Worm (Caenorhabditis elegans) whole organism, mixed stage, embryonic: ENCODE measurements around the gene vit-5.

ENCODE experiments used
- M03D4.4 ChIP-seq: sonication (generic microtip); optimal IDR thresholded peaks from 2 replicates; lab custom pipeline; 2017; ENCODE audit warnings: mild to moderate bottlenecking, missing genetic modification characterization, missing compliant biosample characterization
- bed-3 ChIP-seq: fragments of 200-800 bp; sonication (Bioruptor generic); optimal IDR thresholded peaks from 3 replicates; lab custom pipeline; 2018; ENCODE audit warnings: mild to moderate bottlenecking, missing genetic modification characterization, moderate library complexity, missing compliant biosample characterization
- blmp-1 ChIP-seq: fragments of 150-350 bp; optimal IDR thresholded peaks from 2 replicates; lab custom pipeline; 2014; ENCODE audit warnings: missing biosample characterization, missing genetic modification characterization
- ceh-39 ChIP-seq: fragments of 150-350 bp; optimal IDR thresholded peaks from 2 replicates; lab custom pipeline; 2014; ENCODE audit warnings: missing biosample characterization, missing genetic modification characterization
- ceh-43 ChIP-seq: fragments of 200-800 bp; sonication (Bioruptor generic); optimal IDR thresholded peaks from 2 replicates; lab custom pipeline; 2018; ENCODE audit warnings: mild to moderate bottlenecking, missing genetic modification characterization, moderate library complexity, missing compliant biosample characterization
- ceh-83 ChIP-seq: fragments of 200-800 bp; sonication (Bioruptor generic); optimal IDR thresholded peaks from 2 replicates; lab custom pipeline; 2018; ENCODE audit warnings: mild to moderate bottlenecking, missing genetic modification characterization, missing compliant biosample characterization
- ces-1 ChIP-seq: fragments of 150-350 bp; optimal IDR thresholded peaks from 2 replicates; lab custom pipeline; 2014; ENCODE audit warnings: missing biosample characterization, missing genetic modification reagents, missing genetic modification characterization
- cnd-1 ChIP-seq: fragments of 200-800 bp; sonication (Bioruptor generic); optimal IDR thresholded peaks from 2 replicates; lab custom pipeline; 2018; ENCODE audit warnings: mild to moderate bottlenecking, missing genetic modification characterization, missing compliant biosample characterization
- drap-1 ChIP-seq: fragments of 200-800 bp; sonication (Bioruptor generic); optimal IDR thresholded peaks from 3 replicates; lab custom pipeline; 2018; ENCODE audit warnings: mild to moderate bottlenecking, missing genetic modification characterization, missing compliant biosample characterization
- elt-1 ChIP-seq: sonication (generic microtip); optimal IDR thresholded peaks from 2 replicates; lab custom pipeline; 2017; ENCODE audit warnings: missing genetic modification characterization, mild to moderate bottlenecking, missing compliant biosample characterization, antibody characterized with exemption, moderate library complexity, borderline replicate concordance; ENCODE audit not compliant: insufficient read depth
- elt-3 ChIP-seq: fragments of 150-350 bp; optimal IDR thresholded peaks from 2 replicates; lab custom pipeline; 2014; ENCODE audit warnings: missing biosample characterization, missing genetic modification characterization
- flh-1 ChIP-seq: fragments of 200-800 bp; sonication (Bioruptor generic); optimal IDR thresholded peaks from 2 replicates; lab custom pipeline; 2018; ENCODE audit warnings: mild to moderate bottlenecking, missing genetic modification characterization, moderate library complexity, missing compliant biosample characterization
- ham-2 ChIP-seq: fragments of 200-800 bp; sonication (Bioruptor generic); optimal IDR thresholded peaks from 2 replicates; lab custom pipeline; 2018; ENCODE audit warnings: mild to moderate bottlenecking, missing genetic modification characterization, missing compliant biosample characterization
- hlh-1 ChIP-seq: fragments of 150-350 bp; optimal IDR thresholded peaks from 2 replicates; lab custom pipeline; 2014; ENCODE audit warnings: missing biosample characterization, missing genetic modification reagents, missing genetic modification characterization
- lin-13 ChIP-seq: fragments of 150-350 bp; optimal IDR thresholded peaks from 2 replicates; lab custom pipeline; 2014; ENCODE audit warnings: missing biosample characterization, missing genetic modification characterization
- lin-32 ChIP-seq: fragments of 200-800 bp; sonication (Bioruptor generic); optimal IDR thresholded peaks from 2 replicates; lab custom pipeline; 2018; ENCODE audit warnings: mild to moderate bottlenecking, missing genetic modification characterization, missing compliant biosample characterization
- lsy-2 ChIP-seq: fragments of 150-350 bp; optimal IDR thresholded peaks from 2 replicates; lab custom pipeline; 2014; ENCODE audit warnings: missing biosample characterization, missing genetic modification characterization
- mab-5 ChIP-seq: fragments of 150-350 bp; optimal IDR thresholded peaks from 2 replicates; lab custom pipeline; 2014; ENCODE audit warnings: missing biosample characterization, missing genetic modification characterization
- mep-1 ChIP-seq: fragments of 150-350 bp; optimal IDR thresholded peaks from 2 replicates; lab custom pipeline; 2017; ENCODE audit warnings: missing biosample characterization, missing genetic modification reagents, missing genetic modification characterization, inconsistent platforms
- mls-2 ChIP-seq: sonication (generic microtip); optimal IDR thresholded peaks from 2 replicates; lab custom pipeline; 2016; ENCODE audit warnings: mild to moderate bottlenecking, missing genetic modification characterization, moderate library complexity, missing compliant biosample characterization
- nhr-12 ChIP-seq: fragments of 150-350 bp; optimal IDR thresholded peaks from 2 replicates; lab custom pipeline; 2014; ENCODE audit warnings: missing biosample characterization, missing genetic modification characterization
- nhr-237 ChIP-seq: fragments of 150-350 bp; optimal IDR thresholded peaks from 2 replicates; lab custom pipeline; 2014; ENCODE audit warnings: missing biosample characterization, missing genetic modification characterization
- nhr-28 ChIP-seq: fragments of 150-350 bp; optimal IDR thresholded peaks from 2 replicates; lab custom pipeline; 2014; ENCODE audit warnings: missing biosample characterization, missing genetic modification characterization
- nhr-76 ChIP-seq: sonication (generic microtip); optimal IDR thresholded peaks from 2 replicates; lab custom pipeline; 2017; ENCODE audit warnings: missing biosample characterization, missing genetic modification characterization
- pha-4 ChIP-seq: fragments of 150-350 bp; optimal IDR thresholded peaks from 2 replicates; lab custom pipeline; 2018; ENCODE audit warnings: missing biosample characterization, missing genetic modification reagents, missing genetic modification characterization
- sem-2 ChIP-seq: fragments of 200-800 bp; sonication (Bioruptor generic); optimal IDR thresholded peaks from 2 replicates; lab custom pipeline; 2018; ENCODE audit warnings: mild to moderate bottlenecking, missing genetic modification characterization, missing compliant biosample characterization
- snpc-4 ChIP-seq: fragments of 150-350 bp; optimal IDR thresholded peaks from 2 replicates; lab custom pipeline; 2014; ENCODE audit warnings: missing biosample characterization, missing genetic modification characterization
- sptf-1 ChIP-seq: sonication (generic microtip); optimal IDR thresholded peaks from 2 replicates; lab custom pipeline; 2017; ENCODE audit warnings: mild to moderate bottlenecking, missing genetic modification characterization, moderate library complexity, missing compliant biosample characterization
- tbx-8 ChIP-seq: fragments of 200-800 bp; sonication (Bioruptor generic); optimal IDR thresholded peaks from 2 replicates; lab custom pipeline; 2018; ENCODE audit warnings: mild to moderate bottlenecking, missing genetic modification characterization, moderate library complexity, missing compliant biosample characterization
- unc-120 ChIP-seq: sonication (generic microtip); optimal IDR thresholded peaks from 2 replicates; lab custom pipeline; 2017; ENCODE audit warnings: missing genetic modification characterization, missing compliant biosample characterization; ENCODE audit not compliant: poor library complexity, severe bottlenecking
- unc-39 ChIP-seq: fragments of 150-350 bp; optimal IDR thresholded peaks from 2 replicates; lab custom pipeline; 2014; ENCODE audit warnings: missing biosample characterization, missing genetic modification characterization
- unc-62 ChIP-seq: fragments of 150-350 bp; optimal IDR thresholded peaks from 2 replicates; lab custom pipeline; 2014; ENCODE audit warnings: missing biosample characterization, missing genetic modification reagents, missing genetic modification characterization
- zip-8 ChIP-seq: fragments of 150-350 bp; optimal IDR thresholded peaks from 2 replicates; lab custom pipeline; 2014; ENCODE audit warnings: missing biosample characterization, missing genetic modification characterization
- ztf-11 ChIP-seq: fragments of 150-350 bp; optimal IDR thresholded peaks from 2 replicates; lab custom pipeline; 2014; ENCODE audit warnings: missing biosample characterization, missing genetic modification characterization

vit-5 gene

ce11 chrX:3451122-3451521, 47.9 kb downstream of the vit-5 start, which contains the start of gene ZK813.5:
TSS of gene ZK813.5 (minus strand) at chrX:3451222.
- TF ChIP-seq ceh-83 (GFP tag; lab: Kevin White, UChicago): no peak
- no peak for TF ChIP-seq elt-1 (tag; lab: Kevin White, UChicago)
- TF ChIP-seq flh-1: no peak
- no peak for TF ChIP-seq nhr-76 (tag; lab: Kevin White, UChicago)
- no peak for TF ChIP-seq blmp-1
- TF ChIP-seq cnd-1 (tag; lab: Kevin White, UChicago): no peak

- TF ChIP-seq unc-39 (tag; lab: Kevin White, UChicago) (no peak), lin-32 (GFP tag; lab: Kevin White, UChicago) (no peak), cnd-1 (tag; lab: Kevin White, UChicago) (no peak), unc-62 (GFP tag; lab: Kevin White, UChicago) (no peak), snpc-4 (no peak), M03D4.4 (no peak), nhr-28 (tag; lab: Kevin White, UChicago) (no peak), ceh-83 (GFP tag; lab: Kevin White, UChicago) (no peak), pha-4 (tag; lab: Kevin White, UChicago) (no peak), hlh-1 (tag; lab: Kevin White, UChicago) (no peak), unc-120 (tag; lab: Kevin White, UChicago) (no peak), mep-1 (no peak), elt-1 (tag; lab: Kevin White, UChicago) (no peak), zip-8 (tag; lab: Kevin White, UChicago) (no peak), bed-3 (GFP tag; lab: Kevin White, UChicago) (no peak), lsy-2 (tag; lab: Kevin White, UChicago) (no peak), ham-2 (GFP tag; lab: Kevin White, UChicago) (no peak), ces-1 (no peak), nhr-237 (tag; lab: Kevin White, UChicago) (no peak)
Observed at ce11 chrX:3453870-3454269, 50.6 kb downstream of the vit-5 start.

- TF ChIP-seq lin-32 (GFP tag; lab: Kevin White, UChicago): no peak
- no peak for TF ChIP-seq M03D4.4
- TF ChIP-seq elt-3: no peak
- TF ChIP-seq unc-62 (GFP tag; lab: Kevin White, UChicago): peak; percentile 90
- TF ChIP-seq cnd-1 (tag; lab: Kevin White, UChicago): no peak
- TF ChIP-seq mls-2 (tag; lab: Kevin White, UChicago): no peak
- TF ChIP-seq lin-13 (tag; lab: Kevin White, UChicago): no peak
- no peak for TF ChIP-seq drap-1
- no peak for TF ChIP-seq pha-4 (tag; lab: Kevin White, UChicago)
- TF ChIP-seq ceh-43 (GFP tag; lab: Kevin White, UChicago): peak; percentile 11
- TF ChIP-seq nhr-237 (tag; lab: Kevin White, UChicago): no peak
- TF ChIP-seq hlh-1 (tag; lab: Kevin White, UChicago): peak; percentile 73
- no peak for TF ChIP-seq snpc-4
- no peak for TF ChIP-seq bed-3 (GFP tag; lab: Kevin White, UChicago)
- TF ChIP-seq unc-120 (tag; lab: Kevin White, UChicago): peak; percentile 62
- TF ChIP-seq ces-1: no peak
- no peak for TF ChIP-seq ceh-39 (tag; lab: Kevin White, UChicago)
- TF ChIP-seq ztf-11: no peak
- no peak for TF ChIP-seq elt-1 (tag; lab: Kevin White, UChicago)
- no peak for TF ChIP-seq flh-1
- no peak for TF ChIP-seq zip-8 (tag; lab: Kevin White, UChicago)
- TF ChIP-seq nhr-76 (tag; lab: Kevin White, UChicago): no peak
- TF ChIP-seq ceh-83 (GFP tag; lab: Kevin White, UChicago): no peak
- no peak for TF ChIP-seq ham-2 (GFP tag; lab: Kevin White, UChicago)
- no peak for TF ChIP-seq unc-39 (tag; lab: Kevin White, UChicago)
- TF ChIP-seq tbx-8 (GFP tag; lab: Kevin White, UChicago): no peak
- TF ChIP-seq blmp-1: no peak
- no peak for TF ChIP-seq mep-1
- TF ChIP-seq nhr-12: no peak
- no peak for TF ChIP-seq sem-2
- no peak for TF ChIP-seq sptf-1 (tag; lab: Kevin White, UChicago)
- peak; percentile 62 for TF ChIP-seq mab-5 (tag; lab: Kevin White, UChicago)
- no peak for TF ChIP-seq lsy-2 (tag; lab: Kevin White, UChicago)
Observed at ce11 chrX:3455561-3455960, 52.3 kb downstream of the vit-5 start.
